Worm (Caenorhabditis elegans): Measurements from ENCODE around the gene F08H9.3.

F08H9.3 gene

DNA sequence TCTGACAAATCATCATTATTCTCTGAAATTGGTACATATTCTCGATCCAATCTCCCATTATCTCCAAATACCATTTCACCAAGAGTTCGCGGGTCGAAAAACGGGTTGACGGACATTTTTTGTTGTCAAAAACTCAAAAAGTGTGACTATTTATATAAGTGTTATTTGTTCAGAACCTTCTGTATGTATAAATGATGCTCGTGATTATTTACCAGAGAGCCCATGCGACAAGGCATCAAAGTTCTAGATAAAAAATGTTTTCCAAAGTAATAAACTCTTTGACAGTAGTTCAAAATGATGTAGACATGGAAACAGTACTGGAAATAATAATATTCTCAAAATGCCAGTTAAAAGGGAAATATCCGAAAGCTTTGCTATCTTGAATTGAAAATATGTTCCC is 485 bp downstream of the F08H9.3 start:
- TF ChIP-seq lin-54 (GFP tag; optimal IDR thresholded peaks at IDR 0.05) (no peak), ztf-26 (tag; optimal IDR thresholded peaks at IDR 0.05) (no peak), madf-10 (tag; optimal IDR thresholded peaks at IDR 0.05) (no peak), lin-35 (GFP tag; optimal IDR thresholded peaks at IDR 0.05) (no peak), hmg-20 (GFP tag; IDR thresholded peaks at IDR 0.05) (no peak), lin-26 (GFP tag; IDR thresholded peaks at IDR 0.05) (no peak), mel-28 (tag; optimal IDR thresholded peaks at IDR 0.05; ENCODE audit: borderline replicate concordance) (no peak), F49E8.2 (tag; optimal IDR thresholded peaks at IDR 0.05; ENCODE audit: insufficient read depth) (no peak), F37B4.10 (GFP tag; IDR thresholded peaks at IDR 0.05) (no peak), ceh-100 (GFP tag; IDR thresholded peaks at IDR 0.05) (no peak), F57C9.4 (tag; optimal IDR thresholded peaks at IDR 0.05) (no peak), B0019.2 (GFP tag; conservative IDR thresholded peaks at IDR 0.05) (no peak), attf-5 (GFP tag; optimal IDR thresholded peaks at IDR 0.05) (no peak), attf-6 (GFP tag; IDR thresholded peaks at IDR 0.05) (no peak), F23B12.7 (tag; optimal IDR thresholded peaks at IDR 0.05; ENCODE audit: insufficient read depth) (no peak), Y53G8AR.9 (GFP tag; conservative IDR thresholded peaks at IDR 0.05) (no peak), zfh-2 (GFP tag; conservative IDR thresholded peaks at IDR 0.05) (no peak), ceh-58 (GFP tag; IDR thresholded peaks at IDR 0.05) (no peak), mcd-1 (GFP tag; IDR thresholded peaks at IDR 0.05) (no peak)

DNA sequence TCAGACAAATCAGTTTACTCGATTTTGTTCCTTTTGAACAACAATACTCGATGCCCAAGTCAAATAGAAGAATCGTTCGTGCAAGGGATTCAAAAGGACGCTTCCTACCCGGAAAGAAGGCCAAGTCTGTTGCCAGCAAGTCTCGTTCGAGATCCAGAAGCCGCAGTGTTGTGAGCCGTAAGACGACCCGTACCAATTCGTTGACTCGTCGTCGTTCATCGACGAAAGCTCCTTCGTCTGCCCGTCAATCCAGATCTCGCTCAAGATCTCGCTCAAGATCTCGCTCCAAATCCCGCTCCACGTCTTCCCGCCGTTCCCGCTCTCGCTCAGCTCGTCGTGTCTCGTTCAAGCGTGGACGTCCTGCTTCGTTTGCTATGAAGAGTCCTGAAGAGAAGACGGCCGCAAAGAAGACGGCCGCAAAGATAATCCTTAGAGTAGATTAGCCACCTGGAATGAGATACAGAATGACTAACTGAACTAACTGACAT is 2.5 kb downstream of the F08H9.3 start, which contains the start of gene F08H9.2:
Gene F08H9.2 (plus strand): TSS at position 51 of the 488 bp plus-strand sequence.
- TF ChIP-seq F52B5.7 (tag; optimal IDR thresholded peaks at IDR 0.05) (no peak), nfyb-1 (GFP tag; IDR thresholded peaks at IDR 0.05) (0 out of 2 replicates have a peak, but pooled peaks have one; percentile 15), zfh-2 (GFP tag; conservative IDR thresholded peaks at IDR 0.05) (peak; percentile 76)

DNA sequence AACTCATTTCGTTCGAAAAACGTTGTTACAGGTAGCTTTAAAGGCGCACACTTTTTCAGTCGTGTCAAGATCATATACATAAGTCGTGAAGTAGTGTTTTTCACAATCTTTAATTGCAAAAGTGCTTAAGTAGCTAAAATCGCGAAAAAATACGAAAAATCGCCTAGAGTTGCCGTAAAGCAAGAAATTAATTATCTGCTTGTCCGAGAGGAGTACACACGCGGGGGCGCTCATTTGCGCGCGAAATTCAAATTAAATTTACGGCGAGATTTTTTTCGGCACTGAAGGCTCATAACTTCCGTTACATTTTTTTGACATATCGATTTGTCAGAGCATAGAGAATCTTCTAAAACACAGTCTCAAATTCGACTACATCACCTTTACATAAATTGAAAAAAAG is 3.0 kb downstream of the F08H9.3 start:
- TF ChIP-seq sptf-2 (GFP tag; optimal IDR thresholded peaks at IDR 0.05) (no peak), ceh-91 (GFP tag; IDR thresholded peaks at IDR 0.05) (no peak), repo-1 (tag; optimal IDR thresholded peaks at IDR 0.05) (no peak), madf-6 (GFP tag; IDR thresholded peaks at IDR 0.05) (0 out of 2 replicates have a peak, but pooled peaks have one; percentile 28), madf-8 (GFP tag; conservative IDR thresholded peaks at IDR 0.05) (no peak), aptf-2 (GFP tag; conservative IDR thresholded peaks at IDR 0.05) (no peak), him-1 (tag; optimal IDR thresholded peaks at IDR 0.05) (peak; percentile 17), hrde-1 (tag; optimal IDR thresholded peaks at IDR 0.05; ENCODE audit: borderline replicate concordance) (peak; percentile 66), ama-1 (optimal IDR thresholded peaks at IDR 0.05) (no peak), ama-1 (GFP tag; optimal IDR thresholded peaks at IDR 0.05) (no peak), egrh-3 (GFP tag; IDR thresholded peaks at IDR 0.05) (no peak), hmg-1.2 (GFP tag; IDR thresholded peaks at IDR 0.05) (no peak; the same call in 1 of the 2 replicates), B0336.3 (GFP tag; IDR thresholded peaks at IDR 0.05) (no peak), lin-54 (GFP tag; optimal IDR thresholded peaks at IDR 0.05) (peak; percentile 9), pbrm-1 (GFP tag; IDR thresholded peaks at IDR 0.05) (no peak), madf-3 (GFP tag; IDR thresholded peaks at IDR 0.05) (no peak), lsl-1 (GFP tag; optimal IDR thresholded peaks at IDR 0.05) (no peak), F33H1.4 (GFP tag; IDR thresholded peaks at IDR 0.05) (0 out of 2 replicates have a peak, but pooled peaks have one; percentile 11), snpc-4 (GFP tag; optimal IDR thresholded peaks at IDR 0.05) (no peak), snpc-4 (tag; optimal IDR thresholded peaks at IDR 0.05) (peak in 1 of 4 experiments; percentile 13), xnd-1 (tag; optimal IDR thresholded peaks at IDR 0.05) (peak; percentile 5)

Measured in whole organism, young adult.